Worm (Caenorhabditis elegans) whole organism, mixed stage, embryonic: Measurements from ENCODE around the gene dnj-17.

Experiments used
- blmp-1 ChIP-seq: fragments of 150-350 bp; optimal IDR thresholded peaks from 2 replicates; lab custom pipeline; 2014; ENCODE audit warnings: missing biosample characterization, missing genetic modification characterization
- ceh-39 ChIP-seq: fragments of 150-350 bp; optimal IDR thresholded peaks from 2 replicates; lab custom pipeline; 2014; ENCODE audit warnings: missing biosample characterization, missing genetic modification characterization
- elt-1 ChIP-seq: sonication (generic microtip); optimal IDR thresholded peaks from 2 replicates; lab custom pipeline; 2017; ENCODE audit warnings: missing genetic modification characterization, mild to moderate bottlenecking, missing compliant biosample characterization, antibody characterized with exemption, moderate library complexity, borderline replicate concordance; ENCODE audit not compliant: insufficient read depth
- elt-3 ChIP-seq: fragments of 150-350 bp; optimal IDR thresholded peaks from 2 replicates; lab custom pipeline; 2014; ENCODE audit warnings: missing biosample characterization, missing genetic modification characterization
- hlh-1 ChIP-seq: fragments of 150-350 bp; optimal IDR thresholded peaks from 2 replicates; lab custom pipeline; 2014; ENCODE audit warnings: missing biosample characterization, missing genetic modification reagents, missing genetic modification characterization
- lsy-2 ChIP-seq: fragments of 150-350 bp; optimal IDR thresholded peaks from 2 replicates; lab custom pipeline; 2014; ENCODE audit warnings: missing biosample characterization, missing genetic modification characterization
- mep-1 ChIP-seq: fragments of 150-350 bp; optimal IDR thresholded peaks from 2 replicates; lab custom pipeline; 2017; ENCODE audit warnings: missing biosample characterization, missing genetic modification reagents, missing genetic modification characterization, inconsistent platforms
- nhr-12 ChIP-seq: fragments of 150-350 bp; optimal IDR thresholded peaks from 2 replicates; lab custom pipeline; 2014; ENCODE audit warnings: missing biosample characterization, missing genetic modification characterization
- nhr-237 ChIP-seq: fragments of 150-350 bp; optimal IDR thresholded peaks from 2 replicates; lab custom pipeline; 2014; ENCODE audit warnings: missing biosample characterization, missing genetic modification characterization
- nhr-76 ChIP-seq: sonication (generic microtip); optimal IDR thresholded peaks from 2 replicates; lab custom pipeline; 2017; ENCODE audit warnings: missing biosample characterization, missing genetic modification characterization
- pha-4 ChIP-seq: fragments of 150-350 bp; optimal IDR thresholded peaks from 2 replicates; lab custom pipeline; 2018; ENCODE audit warnings: missing biosample characterization, missing genetic modification reagents, missing genetic modification characterization
- snpc-4 ChIP-seq: fragments of 150-350 bp; optimal IDR thresholded peaks from 2 replicates; lab custom pipeline; 2014; ENCODE audit warnings: missing biosample characterization, missing genetic modification characterization
- unc-39 ChIP-seq: fragments of 150-350 bp; optimal IDR thresholded peaks from 2 replicates; lab custom pipeline; 2014; ENCODE audit warnings: missing biosample characterization, missing genetic modification characterization
- unc-62 ChIP-seq: fragments of 150-350 bp; optimal IDR thresholded peaks from 2 replicates; lab custom pipeline; 2014; ENCODE audit warnings: missing biosample characterization, missing genetic modification reagents, missing genetic modification characterization

- no peak for TF ChIP-seq elt-3 (tag; lab: Kevin White, UChicago)
- no peak for TF ChIP-seq ceh-39 (tag; lab: Kevin White, UChicago)
- TF ChIP-seq pha-4, result no peak
- TF ChIP-seq elt-1 (tag; lab: Kevin White, UChicago), result no peak
- no peak for TF ChIP-seq snpc-4 (tag; lab: Kevin White, UChicago)
- TF ChIP-seq mep-1 (tag; lab: Kevin White, UChicago), result no peak
- no peak for TF ChIP-seq nhr-237
- TF ChIP-seq unc-39 (tag; lab: Kevin White, UChicago), result no peak
- no peak for TF ChIP-seq nhr-76 (tag; lab: Kevin White, UChicago)
- no peak for TF ChIP-seq nhr-12 (tag; lab: Kevin White, UChicago)
- TF ChIP-seq unc-62 (GFP tag; lab: Kevin White, UChicago), result no peak
- TF ChIP-seq lsy-2 (tag; lab: Kevin White, UChicago), result no peak
- no peak for TF ChIP-seq blmp-1
- no peak for TF ChIP-seq hlh-1 (tag; lab: Kevin White, UChicago)
These were observed 37.0 kb upstream of the dnj-17 start, which contains the start of gene trf-1 for ce11 chrIII:13430162-13430561.
